Fruit fly (Drosophila melanogaster): ENCODE data around the gene Obp8a.

The Obp8a gene

DNA sequence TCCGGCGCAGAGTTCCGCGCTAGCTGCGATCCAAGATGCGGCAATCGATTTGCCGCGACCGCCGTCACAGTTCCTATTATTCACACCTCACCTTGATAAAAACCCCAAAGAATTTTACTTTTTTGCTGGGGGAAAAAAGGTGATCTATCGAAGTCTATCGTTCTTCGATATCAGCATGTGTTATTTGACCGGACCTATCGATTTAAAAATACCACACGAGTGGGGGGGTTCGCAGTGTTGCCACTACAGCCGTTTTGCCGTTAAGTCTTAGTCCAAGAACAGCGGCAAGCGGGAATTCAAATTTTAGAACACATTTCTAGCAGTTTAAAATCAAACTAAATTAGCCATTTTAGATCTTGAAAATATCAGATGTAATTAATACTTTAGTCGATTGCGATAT lies 17.5 kb downstream of the Obp8a start, which contains the start of gene CG12121 (continued):
- no peak for TF ChIP-seq CG1832 (GFP tag; optimal IDR thresholded peaks at IDR 0.05)
- TF ChIP-seq pnt (GFP tag; optimal IDR thresholded peaks at IDR 0.05) = no peak
- no peak for TF ChIP-seq CG18262 (tag; optimal IDR thresholded peaks at IDR 0.05)
- no peak for TF ChIP-seq oc (tag; optimal IDR thresholded peaks at IDR 0.05)
- TF ChIP-seq CG16815 (GFP tag; optimal IDR thresholded peaks at IDR 0.05) = no peak
- TF ChIP-seq salm (tag; optimal IDR thresholded peaks at IDR 0.05) = no peak
- TF ChIP-seq CG31224 (GFP tag; IDR thresholded peaks at IDR 0.05) = no peak
- no peak for TF ChIP-seq CG6689 (GFP tag; IDR thresholded peaks at IDR 0.05)
- TF ChIP-seq CG6272 (GFP tag; IDR thresholded peaks at IDR 0.05) = no peak
- TF ChIP-seq gt (GFP tag; IDR thresholded peaks at IDR 0.05) = no peak
- no peak for TF ChIP-seq CG5245 (GFP tag; optimal IDR thresholded peaks at IDR 0.05)
- TF ChIP-seq CG7839 (tag; optimal IDR thresholded peaks at IDR 0.05) = no peak
- TF ChIP-seq CG10267 (tag; optimal IDR thresholded peaks at IDR 0.05) = no peak
- no peak for TF ChIP-seq CG4282 (GFP tag; optimal IDR thresholded peaks at IDR 0.05)
- no peak for TF ChIP-seq phol (tag; optimal IDR thresholded peaks at IDR 0.05)
- TF ChIP-seq CG30403 (GFP tag; optimal IDR thresholded peaks at IDR 0.05) = no peak
- no peak for TF ChIP-seq vfl (GFP tag; optimal IDR thresholded peaks at IDR 0.05)
- TF ChIP-seq CG6654 (GFP tag; optimal IDR thresholded peaks at IDR 0.05) = no peak
- no peak for TF ChIP-seq CG32772 (GFP tag; IDR thresholded peaks at IDR 0.05)
- no peak for TF ChIP-seq bowl (GFP tag; IDR thresholded peaks at IDR 0.05)
- no peak for TF ChIP-seq CG8388 (GFP tag; optimal IDR thresholded peaks at IDR 0.05)
- TF ChIP-seq Sin3A (optimal IDR thresholded peaks at IDR 0.05) = no peak
- TF ChIP-seq Spps (tag; optimal IDR thresholded peaks at IDR 0.05) = no peak
- TF ChIP-seq ems (GFP tag; optimal IDR thresholded peaks at IDR 0.05) = no peak
- no peak for TF ChIP-seq ssp (GFP tag; IDR thresholded peaks at IDR 0.05)
- TF ChIP-seq dm (GFP tag; optimal IDR thresholded peaks at IDR 0.05) = peak; percentile 11
- no peak for TF ChIP-seq Rfx (GFP tag; IDR thresholded peaks at IDR 0.05)
- TF ChIP-seq Dref (GFP tag; IDR thresholded peaks at IDR 0.05) = peak; percentile 87
- no peak for TF ChIP-seq ase (GFP tag; IDR thresholded peaks at IDR 0.05)
- peak in 1 of 2 experiments; percentile 19 for TF ChIP-seq crp (GFP tag; optimal IDR thresholded peaks at IDR 0.05)
- peak; percentile 82 for TF ChIP-seq CG13287 (GFP tag; IDR thresholded peaks at IDR 0.05; ENCODE audit: partially characterized antibody)
- no peak for TF ChIP-seq CG4820 (GFP tag; optimal IDR thresholded peaks at IDR 0.05)
- TF ChIP-seq Rx (GFP tag; IDR thresholded peaks at IDR 0.05) = no peak
- no peak for TF ChIP-seq CG18764 (GFP tag; optimal IDR thresholded peaks at IDR 0.05)
- TF ChIP-seq CG14441 (GFP tag; IDR thresholded peaks at IDR 0.05) = no peak
- no peak for TF ChIP-seq hkb (optimal IDR thresholded peaks at IDR 0.05)
- no peak for TF ChIP-seq hkb (GFP tag; IDR thresholded peaks at IDR 0.05)
- no peak for TF ChIP-seq gcm2 (GFP tag; optimal IDR thresholded peaks at IDR 0.05)
- TF ChIP-seq Trl (optimal IDR thresholded peaks at IDR 0.05) = no peak
- TF ChIP-seq Trl (GFP tag; optimal IDR thresholded peaks at IDR 0.05) = no peak
- no peak for TF ChIP-seq zf30C (GFP tag; optimal IDR thresholded peaks at IDR 0.05)
- TF ChIP-seq prd (optimal IDR thresholded peaks at IDR 0.05) = no peak
- TF ChIP-seq prd (GFP tag; IDR thresholded peaks at IDR 0.05) = no peak
- no peak for TF ChIP-seq CG16779 (GFP tag; IDR thresholded peaks at IDR 0.05)
- TF ChIP-seq CG15011 (GFP tag; optimal IDR thresholded peaks at IDR 0.05) = no peak
- TF ChIP-seq Oaz (GFP tag; IDR thresholded peaks at IDR 0.05) = no peak
- TF ChIP-seq CkIIα-i1 (GFP tag; IDR thresholded peaks at IDR 0.05) = no peak
- no peak for TF ChIP-seq tio (GFP tag; optimal IDR thresholded peaks at IDR 0.05)
- no peak for TF ChIP-seq fd102C (GFP tag; optimal IDR thresholded peaks at IDR 0.05)
- TF ChIP-seq danr (GFP tag; IDR thresholded peaks at IDR 0.05) = no peak
- peak; percentile 18 for TF ChIP-seq CG17829 (tag; optimal IDR thresholded peaks at IDR 0.05)
- TF ChIP-seq ATbp (GFP tag; optimal IDR thresholded peaks at IDR 0.05) = no peak
- TF ChIP-seq CG15479 (GFP tag; optimal IDR thresholded peaks at IDR 0.05) = no peak
- no peak for TF ChIP-seq sim (GFP tag; IDR thresholded peaks at IDR 0.05)

Data from whole organism, embryonic.